Worm (Caenorhabditis elegans): ENCODE results near the gene F17H10.4.

ce11 chrX:13169975-13170374 is 43.7 kb upstream of the F17H10.4 start, which contains the start of gene mob-2:
- TF ChIP-seq flt-1 (GFP tag; IDR thresholded peaks at IDR 0.05) (no peak), sea-1 (GFP tag; conservative IDR thresholded peaks at IDR 0.05) (no peak), ama-1 (optimal IDR thresholded peaks at IDR 0.05) (no peak), hnd-1 (tag; optimal IDR thresholded peaks at IDR 0.05) (no peak), tbx-11 (GFP tag; IDR thresholded peaks at IDR 0.05) (no peak), ceh-36 (tag; optimal IDR thresholded peaks at IDR 0.05) (no peak), B0310.2 (tag; optimal IDR thresholded peaks at IDR 0.05) (no peak), tbx-37 (GFP tag; conservative IDR thresholded peaks at IDR 0.05) (no peak), ets-7 (tag; optimal IDR thresholded peaks at IDR 0.05) (no peak)
